Worm (Caenorhabditis elegans) whole organism, midembryonic: Measurements from ENCODE around the gene C25G4.8.
"Not testable (repeated sequence)": the region's sequence is repeated elsewhere in the genome, so short reads cannot be mapped to it uniquely, and the experiment has no call there.

Experiments
- T22C8.4 ChIP-seq: fragments of 200-800 bp; sonication (Bioruptor generic); IDR thresholded peaks from 2 replicates; pipeline ENCODE4 v1.3.6; 2022; ENCODE audit warnings: missing genetic modification characterization, missing compliant biosample characterization
- flt-1 ChIP-seq: fragments of 200-800 bp; sonication (Bioruptor generic); IDR thresholded peaks from 2 replicates; pipeline ENCODE4 v1.3.6; 2022; ENCODE audit warnings: missing genetic modification characterization, missing compliant biosample characterization
- med-1 ChIP-seq: sonication (generic microtip); optimal IDR thresholded peaks from 2 replicates; lab custom pipeline; 2017; ENCODE audit warnings: missing genetic modification characterization, mild to moderate bottlenecking, missing compliant biosample characterization, antibody characterized with exemption, missing genetic modification reagents; ENCODE audit not compliant: insufficient read depth
- ref-1 ChIP-seq: fragments of 200-800 bp; sonication (Bioruptor generic); conservative IDR thresholded peaks from 2 replicates; pipeline ENCODE4 v1.3.6; 2022; ENCODE audit warnings: missing genetic modification reagents, missing genetic modification characterization, missing compliant biosample characterization
- ztf-23 ChIP-seq: fragments of 200-800 bp; sonication (Bioruptor generic); IDR thresholded peaks from 2 replicates; pipeline ENCODE4 v1.3.6; 2022; ENCODE audit warnings: missing genetic modification reagents, missing genetic modification characterization, missing compliant biosample characterization
- ztf-29 ChIP-seq: fragments of 200-800 bp; sonication (Bioruptor generic); IDR thresholded peaks from 2 replicates; pipeline ENCODE4 v1.3.6; 2022; ENCODE audit warnings: missing genetic modification reagents, missing genetic modification characterization, missing compliant biosample characterization

- TF ChIP-seq ref-1 (GFP tag; lab: Robert Waterston, UW); med-1 (GFP tag; lab: Kevin White, UChicago); flt-1; ztf-23; ztf-29 (GFP tag; lab: Robert Waterston, UW); T22C8.4: not testable (repeated sequence)
Observed at ce11 chrIV:12505397-12505796, 42.1 kb upstream of the C25G4.8 start, which contains the start of gene sru-17.
